Fruit fly (Drosophila melanogaster): ENCODE measurements around the gene OtopLa.

OtopLa gene

DNA sequence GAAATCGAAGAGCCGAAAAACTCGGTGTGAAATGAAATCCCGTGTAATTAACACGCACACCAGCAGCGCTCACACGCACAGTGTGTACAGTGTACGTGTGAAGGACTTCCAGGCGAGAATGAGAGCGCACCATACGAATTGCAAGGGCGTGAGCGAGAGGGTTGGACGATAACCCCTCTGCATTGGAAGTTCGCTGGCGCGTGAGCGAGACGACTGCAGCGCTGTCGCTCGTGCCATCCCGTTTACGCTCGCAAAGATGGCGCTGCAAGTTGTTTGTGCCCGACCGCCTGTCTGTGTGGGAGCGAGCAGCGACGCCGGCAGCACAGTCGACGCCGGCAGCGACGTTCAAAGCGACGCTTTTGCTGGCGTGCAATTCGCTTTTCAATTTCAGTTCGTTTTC is 54.4 kb downstream of the OtopLa start, which contains the start of gene Vsx1:
TSS of gene Vsx1 (plus strand) at position 388 of the 400 bp plus-strand sequence.
- TF ChIP-seq org-1 (GFP tag; optimal IDR thresholded peaks at IDR 0.05) (no peak), ewg (GFP tag; optimal IDR thresholded peaks at IDR 0.05) (peak; percentile 97), Sin3A (optimal IDR thresholded peaks at IDR 0.05) (no peak), CoRest (tag; optimal IDR thresholded peaks at IDR 0.05) (peak; percentile 76), Abd-B (GFP tag; optimal IDR thresholded peaks at IDR 0.05) (peak; percentile 26), cg (GFP tag; optimal IDR thresholded peaks at IDR 0.05) (peak; percentile 97), Six4 (GFP tag; optimal IDR thresholded peaks at IDR 0.05) (no peak), Adf1 (GFP tag; IDR thresholded peaks at IDR 0.05) (peak; percentile 99), CTCF (GFP tag; optimal IDR thresholded peaks at IDR 0.05) (no peak), CG1024 (GFP tag; IDR thresholded peaks at IDR 0.05) (no peak), CG15479 (GFP tag; optimal IDR thresholded peaks at IDR 0.05) (peak; percentile 8), tll (GFP tag; optimal IDR thresholded peaks at IDR 0.05) (peak; percentile 15 to 68), sc (optimal IDR thresholded peaks at IDR 0.05) (no peak), sc (GFP tag; optimal IDR thresholded peaks at IDR 0.05) (no peak), Rfx (GFP tag; IDR thresholded peaks at IDR 0.05) (peak; percentile 46), lmd (GFP tag; IDR thresholded peaks at IDR 0.05) (no peak), CG10147 (GFP tag; optimal IDR thresholded peaks at IDR 0.05) (no peak), sens (GFP tag) (peak; percentile 47), CG3065 (GFP tag; optimal IDR thresholded peaks at IDR 0.05) (peak; percentile 30), CG16815 (GFP tag; optimal IDR thresholded peaks at IDR 0.05) (no peak), hkb (optimal IDR thresholded peaks at IDR 0.05) (no peak), hkb (GFP tag; IDR thresholded peaks at IDR 0.05) (peak; percentile 38; the same call in 1 of the 2 replicates), ssp (GFP tag; IDR thresholded peaks at IDR 0.05) (no peak), CG31224 (GFP tag; IDR thresholded peaks at IDR 0.05) (no peak), ftz-f1 (GFP tag; optimal IDR thresholded peaks at IDR 0.05) (peak; percentile 69), Oli (tag; optimal IDR thresholded peaks at IDR 0.05) (no peak), Aef1 (GFP tag; IDR thresholded peaks at IDR 0.05) (peak; percentile 20; the same call in 1 of the 3 replicates), zfh1 (GFP tag; IDR thresholded peaks at IDR 0.05) (0 out of 3 replicates have a peak, but pooled peaks have one; percentile 8), bbx (GFP tag; IDR thresholded peaks at IDR 0.05; ENCODE audit: partially characterized antibody) (peak; percentile 24; the same call in 1 of the 2 replicates), dysf (GFP tag; IDR thresholded peaks at IDR 0.05) (no peak), Bgb (GFP tag; IDR thresholded peaks at IDR 0.05; ENCODE audit: partially characterized antibody) (0 out of 2 replicates have a peak, but pooled peaks have one; percentile 24), CG11696 (GFP tag; IDR thresholded peaks at IDR 0.05) (no peak), vvl (GFP tag; IDR thresholded peaks at IDR 0.05) (0 out of 2 replicates have a peak, but pooled peaks have one; percentile 14), nmo (GFP tag; optimal IDR thresholded peaks at IDR 0.05) (peak; percentile 51), ci (GFP tag; IDR thresholded peaks at IDR 0.05) (peak; percentile 45; the same call in 1 of the 3 replicates), sim (GFP tag; IDR thresholded peaks at IDR 0.05) (no peak), HmgD (GFP tag; optimal IDR thresholded peaks at IDR 0.05) (peak; percentile 79), otp (GFP tag; IDR thresholded peaks at IDR 0.05) (0 out of 3 replicates have a peak, but pooled peaks have one; percentile 13), lov (optimal IDR thresholded peaks at IDR 0.05) (no peak), lov (GFP tag; IDR thresholded peaks at IDR 0.05) (no peak), oc (tag; optimal IDR thresholded peaks at IDR 0.05) (peak; percentile 11), CG8478 (optimal IDR thresholded peaks at IDR 0.05) (peak; percentile 100), CG15514 (GFP tag; optimal IDR thresholded peaks at IDR 0.05) (no peak), h (optimal IDR thresholded peaks at IDR 0.05) (no peak), vnd (GFP tag; IDR thresholded peaks at IDR 0.05; ENCODE audit: partially characterized antibody) (0 out of 3 replicates have a peak, but pooled peaks have one; percentile 24), br (optimal IDR thresholded peaks at IDR 0.05) (no peak), Nf-YA (GFP tag; IDR thresholded peaks at IDR 0.05) (peak; percentile 65), Antp (GFP tag; optimal IDR thresholded peaks at IDR 0.05) (no peak), Taf1 (GFP tag; IDR thresholded peaks at IDR 0.05) (no peak), CG6791 (GFP tag; IDR thresholded peaks at IDR 0.05; ENCODE audit: partially characterized antibody) (peak; percentile 55; the same call in 1 of the 3 replicates), CG1832 (GFP tag; optimal IDR thresholded peaks at IDR 0.05) (peak; percentile 99), Jarid2 (GFP tag; optimal IDR thresholded peaks at IDR 0.05) (peak; percentile 57), sob (GFP tag; IDR thresholded peaks at IDR 0.05) (0 out of 2 replicates have a peak, but pooled peaks have one; percentile 32), Dfd (GFP tag; optimal IDR thresholded peaks at IDR 0.05) (peak in 1 of 2 experiments; percentile 2)
